Worm (Caenorhabditis elegans) whole organism, mixed stage, embryonic: ENCODE measurements around the gene lep-2.

Source experiments
- ceh-39 ChIP-seq: fragments of 150-350 bp; optimal IDR thresholded peaks from 2 replicates; lab custom pipeline; 2014; ENCODE audit warnings: missing biosample characterization, missing genetic modification characterization
- cnd-1 ChIP-seq: fragments of 200-800 bp; sonication (Bioruptor generic); optimal IDR thresholded peaks from 2 replicates; lab custom pipeline; 2018; ENCODE audit warnings: mild to moderate bottlenecking, missing genetic modification characterization, missing compliant biosample characterization
- lsy-2 ChIP-seq: fragments of 150-350 bp; optimal IDR thresholded peaks from 2 replicates; lab custom pipeline; 2014; ENCODE audit warnings: missing biosample characterization, missing genetic modification characterization
- nhr-76 ChIP-seq: sonication (generic microtip); optimal IDR thresholded peaks from 2 replicates; lab custom pipeline; 2017; ENCODE audit warnings: missing biosample characterization, missing genetic modification characterization
- pha-4 ChIP-seq: fragments of 150-350 bp; optimal IDR thresholded peaks from 2 replicates; lab custom pipeline; 2018; ENCODE audit warnings: missing biosample characterization, missing genetic modification reagents, missing genetic modification characterization

DNA sequence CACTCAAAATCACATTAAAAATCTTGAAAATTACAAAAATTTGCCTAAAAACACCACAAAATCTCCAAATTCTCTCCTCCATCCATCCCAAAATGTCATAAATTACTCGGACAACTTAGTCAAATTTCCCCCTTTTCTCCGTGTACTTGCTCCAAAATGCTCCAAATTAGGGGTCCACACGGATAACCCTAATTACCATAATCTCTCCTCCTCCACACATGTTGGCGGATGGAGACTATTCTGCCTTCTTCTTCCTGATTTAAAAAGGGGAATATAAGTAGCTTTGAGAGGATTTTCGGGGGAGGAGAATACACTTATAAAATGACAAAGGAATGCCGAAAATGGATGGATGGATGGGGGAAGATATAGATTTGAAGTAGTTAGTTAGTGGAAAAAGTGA lies 30.2 kb upstream of the lep-2 start:
- TF ChIP-seq pha-4 (tag; lab: Kevin White, UChicago): no peak
- no peak for TF ChIP-seq nhr-76 (tag; lab: Kevin White, UChicago)
- TF ChIP-seq cnd-1: no peak
- TF ChIP-seq lsy-2 (tag; lab: Kevin White, UChicago): no peak
- TF ChIP-seq ceh-39 (tag; lab: Kevin White, UChicago): no peak
